Worm (Caenorhabditis elegans): Measurements from ENCODE around the gene cox-6B.

Gene cox-6B

DNA sequence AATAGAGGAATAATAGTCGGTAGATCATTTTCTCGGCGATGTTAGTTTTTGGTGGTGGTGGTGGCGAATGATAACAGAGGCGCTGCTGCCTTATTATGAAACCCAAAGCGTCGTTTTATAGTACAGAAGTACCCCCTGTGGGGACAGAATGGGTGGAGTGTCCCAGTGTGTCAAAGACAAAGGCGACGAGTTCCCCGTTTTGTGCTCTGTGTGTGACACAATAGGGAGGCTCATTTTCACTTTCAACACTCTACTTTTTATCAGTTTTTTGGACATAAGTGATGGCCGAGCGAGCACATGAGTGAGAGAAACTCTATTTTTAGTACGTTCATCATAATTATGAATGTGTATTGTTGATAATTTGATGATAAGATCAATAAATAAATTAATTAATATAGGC lies 61.3 kb downstream of the cox-6B start, which contains the start of gene pho-9:
Gene pho-9 (minus strand): TSS at position 91 of the 400 bp plus-strand sequence.
- peak; percentile 50; the same call in 1 of the 2 replicates for TF ChIP-seq nhr-41 (GFP tag; IDR thresholded peaks at IDR 0.05)
- peak; percentile 40 for TF ChIP-seq lin-13 (GFP tag; optimal IDR thresholded peaks at IDR 0.05)
- no peak for TF ChIP-seq madf-9 (GFP tag; conservative IDR thresholded peaks at IDR 0.05)
- no peak for TF ChIP-seq skn-1 (tag; optimal IDR thresholded peaks at IDR 0.05)
- no peak for TF ChIP-seq ama-1 (optimal IDR thresholded peaks at IDR 0.05)
- TF ChIP-seq nhr-102 (tag; optimal IDR thresholded peaks at IDR 0.05) = peak; percentile 80
- TF ChIP-seq nhr-6 (tag; optimal IDR thresholded peaks at IDR 0.05) = no peak
- peak; percentile 85 for TF ChIP-seq php-3 (GFP tag; IDR thresholded peaks at IDR 0.05)
- no peak for TF ChIP-seq ceh-20 (GFP tag; IDR thresholded peaks at IDR 0.05)
- TF ChIP-seq ZK337.2 (GFP tag; IDR thresholded peaks at IDR 0.05) = no peak
- TF ChIP-seq hmg-1.1 (GFP tag; IDR thresholded peaks at IDR 0.05) = no peak
- TF ChIP-seq daf-16 (GFP tag; optimal IDR thresholded peaks at IDR 0.05) = peak in 1 of 2 experiments; percentile 3
- peak; percentile 85 for TF ChIP-seq daf-16 (tag; optimal IDR thresholded peaks at IDR 0.05)
- no peak for TF ChIP-seq fkh-10 (GFP tag; optimal IDR thresholded peaks at IDR 0.05)
- TF ChIP-seq ceh-62 (tag; optimal IDR thresholded peaks at IDR 0.05) = no peak
- no peak for TF ChIP-seq spr-1 (tag; optimal IDR thresholded peaks at IDR 0.05)
- 0 out of 2 replicates have a peak, but pooled peaks have one; percentile 38 for TF ChIP-seq saeg-2 (GFP tag; IDR thresholded peaks at IDR 0.05)
- no peak for TF ChIP-seq ctbp-1 (GFP tag; IDR thresholded peaks at IDR 0.05)
- TF ChIP-seq lin-39 (tag; optimal IDR thresholded peaks at IDR 0.05) = no peak
- no peak for TF ChIP-seq ceh-82 (tag; optimal IDR thresholded peaks at IDR 0.05)
- TF ChIP-seq pqm-1 (tag; optimal IDR thresholded peaks at IDR 0.05) = peak; percentile 87
- TF ChIP-seq zip-2 (tag; optimal IDR thresholded peaks at IDR 0.05) = no peak
- TF ChIP-seq egl-43 (GFP tag; IDR thresholded peaks at IDR 0.05) = no peak
- TF ChIP-seq F49E8.2 (tag; optimal IDR thresholded peaks at IDR 0.05; ENCODE audit: borderline replicate concordance) = no peak
- TF ChIP-seq lim-7 (GFP tag; IDR thresholded peaks at IDR 0.05) = no peak
- TF ChIP-seq mdl-1 (tag; optimal IDR thresholded peaks at IDR 0.05) = peak in 1 of 2 experiments; percentile 31
- TF ChIP-seq tra-1 (GFP tag; IDR thresholded peaks at IDR 0.05) = peak; percentile 77
- peak; percentile 93 for TF ChIP-seq dve-1 (tag; optimal IDR thresholded peaks at IDR 0.05; ENCODE audit: insufficient read depth)
- TF ChIP-seq madf-5 (GFP tag; IDR thresholded peaks at IDR 0.05) = no peak
- no peak for TF ChIP-seq ztf-11 (tag; optimal IDR thresholded peaks at IDR 0.05)
- no peak for TF ChIP-seq vab-7 (GFP tag; IDR thresholded peaks at IDR 0.05)
- no peak for TF ChIP-seq unc-130 (GFP tag; optimal IDR thresholded peaks at IDR 0.05)
- no peak for TF ChIP-seq spr-3 (GFP tag; optimal IDR thresholded peaks at IDR 0.05)
- TF ChIP-seq lir-3 (tag; optimal IDR thresholded peaks at IDR 0.05) = no peak
- no peak for TF ChIP-seq aly-2 (tag; optimal IDR thresholded peaks at IDR 0.05)
- peak in 1 of 2 experiments; percentile 47 for TF ChIP-seq lsy-2 (tag; optimal IDR thresholded peaks at IDR 0.05)
- TF ChIP-seq Y105C5A.15 (GFP tag; IDR thresholded peaks at IDR 0.05) = no peak
- no peak for TF ChIP-seq nhr-111 (GFP tag; optimal IDR thresholded peaks at IDR 0.05)
- no peak for TF ChIP-seq dpl-1 (GFP tag; optimal IDR thresholded peaks at IDR 0.05)
- TF ChIP-seq snpc-4 (tag; optimal IDR thresholded peaks at IDR 0.05) = no peak
- no peak for TF ChIP-seq daf-12 (tag; optimal IDR thresholded peaks at IDR 0.05)
- TF ChIP-seq F26F4.8 (GFP tag; conservative IDR thresholded peaks at IDR 0.05) = no peak
- no peak for TF ChIP-seq F44E2.7 (GFP tag; IDR thresholded peaks at IDR 0.05)
- no peak for TF ChIP-seq R02D3.7 (tag; optimal IDR thresholded peaks at IDR 0.05)
- no peak for TF ChIP-seq Y5F2A.4 (GFP tag; optimal IDR thresholded peaks at IDR 0.05)
- no peak for TF ChIP-seq unc-39 (tag; optimal IDR thresholded peaks at IDR 0.05)
- TF ChIP-seq egl-27 (tag; optimal IDR thresholded peaks at IDR 0.05) = no peak
- no peak for TF ChIP-seq jun-1 (tag; optimal IDR thresholded peaks at IDR 0.05)
- TF ChIP-seq F37D6.2 (tag; optimal IDR thresholded peaks at IDR 0.05) = no peak
- TF ChIP-seq nhr-10 (tag; optimal IDR thresholded peaks at IDR 0.05) = peak; percentile 17
- TF ChIP-seq aha-1 (tag) = peak; percentile 98
- no peak for TF ChIP-seq zfp-2 (tag; optimal IDR thresholded peaks at IDR 0.05)
- TF ChIP-seq mep-1 (tag; optimal IDR thresholded peaks at IDR 0.05) = peak; percentile 17
- TF ChIP-seq lin-29 (GFP tag; IDR thresholded peaks at IDR 0.05) = no peak

Data from whole organism, L4 larva.